Fruit fly (Drosophila melanogaster) whole organism, prepupa: ENCODE data around the gene pit.

Experiments
- CG6854 ChIP-seq: fragments of 200-800 bp; sonication (Bioruptor generic); optimal IDR thresholded peaks from 2 replicates; lab custom pipeline; 2017; ENCODE audit warnings: missing biosample characterization, mild to moderate bottlenecking, missing genetic modification characterization
- CG7368 ChIP-seq: fragments of 200-800 bp; sonication (Bioruptor generic); optimal IDR thresholded peaks from 3 replicates; lab custom pipeline; 2016; ENCODE audit warnings: missing biosample characterization, missing genetic modification characterization
- CG8119 ChIP-seq: fragments of 200-800 bp; sonication (Bioruptor generic); IDR thresholded peaks from 3 replicates; pipeline ENCODE4 v1.3.6; 2022; ENCODE audit warnings: missing biosample characterization, missing genetic modification characterization
- Ets96B ChIP-seq: fragments of 200-800 bp; optimal IDR thresholded peaks from 2 replicates; lab custom pipeline; 2019; ENCODE audit warnings: missing biosample characterization, mild to moderate bottlenecking, missing genetic modification characterization, moderate library complexity
- Gug ChIP-seq: fragments of 200-800 bp; sonication (Bioruptor generic); IDR thresholded peaks from 2 replicates; pipeline ENCODE4 v1.3.6; 2022; ENCODE audit warnings: missing biosample characterization, missing genetic modification characterization
- Hr39 ChIP-seq: fragments of 200-800 bp; sonication (Bioruptor generic); optimal IDR thresholded peaks from 2 replicates; lab custom pipeline; 2016; ENCODE audit warnings: missing biosample characterization, missing genetic modification characterization
- Lpt ChIP-seq: fragments of 200-800 bp; sonication (Bioruptor generic); optimal IDR thresholded peaks from 3 replicates; lab custom pipeline; 2016; ENCODE audit warnings: missing biosample characterization, missing genetic modification characterization
- Smox ChIP-seq: fragments of 200-800 bp; sonication (Bioruptor generic); optimal IDR thresholded peaks from 3 replicates; lab custom pipeline; 2016; ENCODE audit warnings: missing biosample characterization, missing genetic modification characterization
- achi ChIP-seq: fragments of 200-800 bp; sonication (Bioruptor generic); optimal IDR thresholded peaks from 3 replicates; lab custom pipeline; 2016; ENCODE audit warnings: missing biosample characterization, missing genetic modification characterization
- acj6 ChIP-seq: fragments of 200-800 bp; sonication (Bioruptor generic); optimal IDR thresholded peaks from 3 replicates; lab custom pipeline; 2016; ENCODE audit warnings: missing biosample characterization, missing genetic modification characterization
- lz ChIP-seq: fragments of 200-800 bp; sonication (Bioruptor generic); optimal IDR thresholded peaks from 3 replicates; lab custom pipeline; 2016; ENCODE audit warnings: missing biosample characterization, missing genetic modification characterization
- svp ChIP-seq: fragments of 200-800 bp; sonication (Bioruptor generic); peaks from one replicate; lab custom pipeline; 2016; ENCODE audit warnings: missing biosample characterization, missing genetic modification characterization

- TF ChIP-seq acj6 (no peak), CG7368 (GFP tag; lab: Kevin White, UChicago) (no peak), Gug (GFP tag; lab: Robert Waterston, UW) (no peak), CG8119 (no peak), achi (GFP tag; lab: Kevin White, UChicago) (no peak), svp (GFP tag; lab: Kevin White, UChicago) (no peak), CG6854 (GFP tag; lab: Kevin White, UChicago) (no peak), Smox (GFP tag; lab: Kevin White, UChicago) (no peak), Ets96B (tag; lab: Kevin White, UChicago) (no peak), Lpt (no peak), lz (no peak), Hr39 (GFP tag; lab: Kevin White, UChicago) (no peak)
Observed at dm6 chr3R:22047412-22047811, 13.3 kb downstream of the pit start.
